Fruit fly (Drosophila melanogaster) whole organism, pupa: Measurements from ENCODE around the gene CG13599.

ENCODE experiments used
- CG13204 ChIP-seq: fragments of 200-800 bp; sonication (Bioruptor generic); optimal IDR thresholded peaks from 2 replicates; lab custom pipeline; 2018; ENCODE audit warnings: missing biosample characterization, mild to moderate bottlenecking, missing genetic modification characterization, moderate library complexity
- CG14655 ChIP-seq: fragments of 200-800 bp; sonication (Bioruptor generic); optimal IDR thresholded peaks from 3 replicates; lab custom pipeline; 2017; ENCODE audit warnings: mild to moderate bottlenecking, missing biosample characterization, missing genetic modification reagents, missing genetic modification characterization
- CG34367 ChIP-seq: fragments of 200-800 bp; sonication (Bioruptor generic); optimal IDR thresholded peaks from 2 replicates; lab custom pipeline; 2018; ENCODE audit warnings: missing biosample characterization, mild to moderate bottlenecking, missing genetic modification characterization
- CG4496 ChIP-seq: fragments of 200-800 bp; sonication (Bioruptor generic); IDR thresholded peaks from 3 replicates; pipeline ENCODE4 v1.3.6; 2022; ENCODE audit warnings: missing biosample characterization, missing genetic modification characterization
- D1 ChIP-seq: fragments of 200-800 bp; sonication (Bioruptor generic); optimal IDR thresholded peaks from 2 replicates; lab custom pipeline; 2018; ENCODE audit warnings: missing biosample characterization, mild to moderate bottlenecking, missing genetic modification characterization, moderate library complexity
- Pif1A ChIP-seq: fragments of 200-800 bp; sonication (Bioruptor generic); optimal IDR thresholded peaks from 3 replicates; lab custom pipeline; 2016; ENCODE audit warnings: missing biosample characterization, missing genetic modification characterization
- Pif1B ChIP-seq: fragments of 200-800 bp; sonication (Bioruptor generic); optimal IDR thresholded peaks from 3 replicates; lab custom pipeline; 2016; ENCODE audit warnings: missing biosample characterization, missing genetic modification characterization
- gl ChIP-seq: fragments of 200-800 bp; sonication (Bioruptor generic); optimal IDR thresholded peaks from 2 replicates; lab custom pipeline; 2018; ENCODE audit warnings: missing biosample characterization, mild to moderate bottlenecking, missing genetic modification characterization

- TF ChIP-seq Pif1B (GFP tag; lab: Kevin White, UChicago) (no peak), Pif1A (GFP tag; lab: Kevin White, UChicago) (no peak), D1 (tag; lab: Kevin White, UChicago) (no peak), CG14655 (GFP tag; lab: Kevin White, UChicago) (no peak), CG13204 (GFP tag; lab: Kevin White, UChicago) (no peak), CG4496 (GFP tag; lab: Robert Waterston, UW) (no peak), CG34367 (no peak), gl (tag; lab: Kevin White, UChicago) (no peak)
Observed at dm6 chr3R:23885660-23886059, 45.8 kb upstream of the CG13599 start.
